Fruit fly (Drosophila melanogaster) whole organism, embryonic: ENCODE data around the gene Calr.

Experiments used
- Adf1 ChIP-seq: fragments of 200-800 bp; sonication (Bioruptor generic); IDR thresholded peaks from 2 replicates; pipeline ENCODE4 v1.3.6; 2022; ENCODE audit warnings: missing biosample characterization, missing genetic modification characterization
- Blimp-1 ChIP-seq: fragments of 200-800 bp; sonication (Bioruptor generic); optimal IDR thresholded peaks from 3 replicates; lab custom pipeline; 2018; ENCODE audit warnings: missing biosample characterization, missing genetic modification characterization, mild to moderate bottlenecking, moderate library complexity, missing genetic modification reagents
- CG10274 ChIP-seq: fragments of 200-800 bp; sonication (Bioruptor generic); optimal IDR thresholded peaks from 3 replicates; lab custom pipeline; 2017; ENCODE audit warnings: missing biosample characterization, mild to moderate bottlenecking, missing genetic modification characterization
- CG11398 ChIP-seq: fragments of 200-800 bp; sonication (Bioruptor generic); optimal IDR thresholded peaks from 2 replicates; lab custom pipeline; 2016; ENCODE audit warnings: missing biosample characterization, missing genetic modification characterization
- CG1233 ChIP-seq: fragments of 200-800 bp; sonication (Bioruptor generic); optimal IDR thresholded peaks from 4 replicates; lab custom pipeline; 2018; ENCODE audit warnings: missing biosample characterization, mild to moderate bottlenecking, missing genetic modification characterization
- CG12659 ChIP-seq: fragments of 200-800 bp; sonication (Bioruptor generic); optimal IDR thresholded peaks from 3 replicates; lab custom pipeline; 2017; ENCODE audit warnings: mild to moderate bottlenecking, missing biosample characterization, missing genetic modification reagents, missing genetic modification characterization
- CG13296 ChIP-seq: fragments of 200-800 bp; sonication (Bioruptor generic); optimal IDR thresholded peaks from 3 replicates; lab custom pipeline; 2018; ENCODE audit warnings: missing biosample characterization, mild to moderate bottlenecking, missing genetic modification characterization
- CG14667 ChIP-seq: fragments of 200-800 bp; sonication (Bioruptor generic); IDR thresholded peaks from 2 replicates; pipeline ENCODE4 v1.3.6; 2022; ENCODE audit warnings: missing biosample characterization, missing genetic modification characterization
- CG14965 ChIP-seq: fragments of 200-800 bp; sonication (Bioruptor generic); optimal IDR thresholded peaks from 2 replicates; lab custom pipeline; 2016; ENCODE audit warnings: missing biosample characterization, missing genetic modification characterization, borderline replicate concordance
- CG17186 ChIP-seq: fragments of 200-800 bp; sonication (Bioruptor generic); optimal IDR thresholded peaks from 3 replicates; lab custom pipeline; 2017; ENCODE audit warnings: missing biosample characterization, missing genetic modification reagents, missing genetic modification characterization
- CG17802 ChIP-seq: fragments of 200-800 bp; sonication (Bioruptor generic); optimal IDR thresholded peaks from 2 replicates; lab custom pipeline; 2018; ENCODE audit warnings: missing biosample characterization, mild to moderate bottlenecking, missing genetic modification characterization, moderate library complexity
- CG34422 ChIP-seq: fragments of 200-800 bp; sonication (Bioruptor generic); IDR thresholded peaks from 3 replicates; pipeline ENCODE4 v1.3.6; 2022; ENCODE audit warnings: missing biosample characterization, missing genetic modification characterization
- CG3995 ChIP-seq: fragments of 200-800 bp; sonication (Bioruptor generic); optimal IDR thresholded peaks from 3 replicates; lab custom pipeline; 2016; ENCODE audit warnings: missing biosample characterization, missing genetic modification characterization
- CG4360 ChIP-seq: fragments of 200-800 bp; sonication (Bioruptor generic); IDR thresholded peaks from 2 replicates; pipeline ENCODE4 v1.3.6; 2022; ENCODE audit warnings: missing biosample characterization, missing genetic modification characterization
- CG4730 ChIP-seq: fragments of 200-800 bp; sonication (Bioruptor generic); IDR thresholded peaks from 2 replicates; pipeline ENCODE4 v1.3.6; 2022; ENCODE audit warnings: missing biosample characterization, missing genetic modification characterization
- CG8924 ChIP-seq: fragments of 200-800 bp; optimal IDR thresholded peaks from 3 replicates; lab custom pipeline; 2019; ENCODE audit warnings: missing biosample characterization, mild to moderate bottlenecking, missing genetic modification characterization, moderate library complexity
- CG9727 ChIP-seq: fragments of 200-800 bp; sonication (Bioruptor generic); optimal IDR thresholded peaks from 3 replicates; lab custom pipeline; 2017; ENCODE audit warnings: missing biosample characterization, mild to moderate bottlenecking, missing genetic modification characterization
- CG9876 ChIP-seq: fragments of 200-800 bp; sonication (Bioruptor generic); optimal IDR thresholded peaks from 2 replicates; lab custom pipeline; 2016; ENCODE audit warnings: missing biosample characterization, missing genetic modification characterization
- CG9932 ChIP-seq: fragments of 200-800 bp; sonication (Bioruptor generic); IDR thresholded peaks from 2 replicates; pipeline ENCODE4 v1.3.6; 2022; ENCODE audit warnings: missing biosample characterization, missing genetic modification characterization
- D19A ChIP-seq: fragments of 200-800 bp; optimal IDR thresholded peaks from 3 replicates; lab custom pipeline; 2019; ENCODE audit warnings: missing biosample characterization, mild to moderate bottlenecking, missing genetic modification characterization, moderate library complexity
- Deaf1 ChIP-seq: fragments of 200-800 bp; optimal IDR thresholded peaks from 3 replicates; lab custom pipeline; 2019; ENCODE audit warnings: missing biosample characterization, mild to moderate bottlenecking, missing genetic modification characterization, moderate library complexity
- Dek ChIP-seq: fragments of 200-800 bp; sonication (Bioruptor generic); optimal IDR thresholded peaks from 3 replicates; lab custom pipeline; 2019; ENCODE audit warnings: missing biosample characterization, mild to moderate bottlenecking, missing genetic modification characterization, moderate library complexity
- Dref ChIP-seq: fragments of 200-800 bp; sonication (Bioruptor generic); IDR thresholded peaks from 2 replicates; pipeline ENCODE4 v1.3.6; 2022; ENCODE audit warnings: missing biosample characterization, missing genetic modification characterization
- Drgx ChIP-seq: fragments of 200-800 bp; sonication (Bioruptor generic); IDR thresholded peaks from 2 replicates; pipeline ENCODE4 v1.3.6; 2022; ENCODE audit warnings: missing biosample characterization, missing genetic modification characterization
- Kr ChIP-seq: fragments of 200-800 bp; sonication (Bioruptor generic); optimal IDR thresholded peaks from 2 replicates; lab custom pipeline; 2017; ENCODE audit warnings: missing biosample characterization, mild to moderate bottlenecking, missing genetic modification characterization
- MBD-R2 ChIP-seq: fragments of 200-800 bp; sonication (Bioruptor generic); IDR thresholded peaks from 2 replicates; pipeline ENCODE4 v1.3.6; 2022; ENCODE audit warnings: missing biosample characterization, missing genetic modification characterization
- MTF-1 ChIP-seq: fragments of 200-800 bp; sonication (Bioruptor generic); optimal IDR thresholded peaks from 2 replicates; lab custom pipeline; 2018; ENCODE audit warnings: missing biosample characterization, mild to moderate bottlenecking, missing genetic modification characterization, borderline replicate concordance
- Nf-YB ChIP-seq: fragments of 200-800 bp; sonication (Bioruptor generic); optimal IDR thresholded peaks from 3 replicates; lab custom pipeline; 2019; ENCODE audit warnings: missing biosample characterization, mild to moderate bottlenecking, missing genetic modification characterization, moderate library complexity
- Oaz ChIP-seq: fragments of 200-800 bp; sonication (Bioruptor generic); IDR thresholded peaks from 2 replicates; pipeline ENCODE4 v1.3.6; 2022; ENCODE audit warnings: missing biosample characterization, missing genetic modification characterization
- Oli ChIP-seq: fragments of 200-800 bp; sonication (Bioruptor generic); optimal IDR thresholded peaks from 2 replicates; lab custom pipeline; 2018; ENCODE audit warnings: missing biosample characterization, mild to moderate bottlenecking, missing genetic modification characterization, moderate library complexity
- Opbp ChIP-seq: fragments of 200-800 bp; sonication (Bioruptor generic); IDR thresholded peaks from 3 replicates; pipeline ENCODE4 v1.3.6; 2022; ENCODE audit warnings: missing biosample characterization, missing genetic modification characterization; ENCODE audit not compliant: partially characterized antibody
- Sin3A ChIP-seq: fragments of >200 bp; optimal IDR thresholded peaks from 2 replicates; lab custom pipeline; 2018
- Sry-β ChIP-seq: fragments of 200-800 bp; sonication (Bioruptor generic); optimal IDR thresholded peaks from 2 replicates; lab custom pipeline; 2018; ENCODE audit warnings: missing biosample characterization, mild to moderate bottlenecking, missing genetic modification characterization, moderate library complexity
- Trl ChIP-seq, 3 experiments: fragments of >200 bp in 2 of 3; fragments of 200-800 bp in 1 of 3; sonication (Bioruptor generic) in 1 of 3; optimal IDR thresholded peaks; 2 replicates in 1 of 3; 3 replicates in 2 of 3; lab custom pipeline; 2016 to 2017; ENCODE audit warnings: missing biosample characterization in 1 of 3, missing genetic modification characterization in 1 of 3
- Vsx1 ChIP-seq: fragments of 200-800 bp; sonication (Bioruptor generic); optimal IDR thresholded peaks from 2 replicates; lab custom pipeline; 2017; ENCODE audit warnings: missing biosample characterization, mild to moderate bottlenecking, missing genetic modification characterization, missing genetic modification reagents
- ara ChIP-seq: fragments of 200-800 bp; sonication (Bioruptor generic); IDR thresholded peaks from 2 replicates; pipeline ENCODE4 v1.3.6; 2022; ENCODE audit warnings: missing biosample characterization, missing genetic modification characterization
- chinmo ChIP-seq: fragments of 200-800 bp; sonication (Bioruptor generic); IDR thresholded peaks from 4 replicates; pipeline ENCODE4 v1.3.6; 2022; ENCODE audit warnings: missing biosample characterization, missing genetic modification characterization; ENCODE audit not compliant: partially characterized antibody
- chm ChIP-seq: fragments of 200-800 bp; sonication (Bioruptor generic); IDR thresholded peaks from 2 replicates; pipeline ENCODE4 v1.3.6; 2022; ENCODE audit warnings: missing biosample characterization, missing genetic modification characterization
- emc ChIP-seq: fragments of 200-800 bp; sonication (Bioruptor generic); optimal IDR thresholded peaks from 2 replicates; lab custom pipeline; 2016; ENCODE audit warnings: missing biosample characterization, missing genetic modification characterization
- ftz-f1 ChIP-seq: fragments of 200-800 bp; sonication (Bioruptor generic); optimal IDR thresholded peaks from 2 replicates; lab custom pipeline; 2016; ENCODE audit warnings: missing biosample characterization, missing genetic modification characterization
- gcm ChIP-seq: fragments of 200-800 bp; sonication (Bioruptor generic); optimal IDR thresholded peaks from 2 replicates; lab custom pipeline; 2019; ENCODE audit warnings: missing biosample characterization, mild to moderate bottlenecking, missing genetic modification characterization, moderate library complexity
- org-1 ChIP-seq: fragments of 200-800 bp; sonication (Bioruptor generic); optimal IDR thresholded peaks from 2 replicates; lab custom pipeline; 2017; ENCODE audit warnings: missing biosample characterization, missing genetic modification characterization
- pfk ChIP-seq: fragments of 200-800 bp; sonication (Bioruptor generic); optimal IDR thresholded peaks from 2 replicates; lab custom pipeline; 2018; ENCODE audit warnings: missing biosample characterization, mild to moderate bottlenecking, missing genetic modification characterization, moderate library complexity
- scrt ChIP-seq: fragments of 200-800 bp; sonication (Bioruptor generic); optimal IDR thresholded peaks from 2 replicates; lab custom pipeline; 2018; ENCODE audit warnings: missing biosample characterization, mild to moderate bottlenecking, missing genetic modification characterization, moderate library complexity
- shn ChIP-seq: fragments of 200-800 bp; sonication (Bioruptor generic); optimal IDR thresholded peaks from 3 replicates; lab custom pipeline; 2016; ENCODE audit warnings: missing biosample characterization, missing genetic modification characterization
- so ChIP-seq: fragments of 200-800 bp; sonication (Bioruptor generic); IDR thresholded peaks from 3 replicates; pipeline ENCODE4 v1.3.6; 2022; ENCODE audit warnings: missing biosample characterization, missing genetic modification characterization
- sob ChIP-seq: fragments of 200-800 bp; sonication (Bioruptor generic); IDR thresholded peaks from 2 replicates; pipeline ENCODE4 v1.3.6; 2022; ENCODE audit warnings: missing biosample characterization, missing genetic modification characterization
- sr ChIP-seq: fragments of 200-800 bp; sonication (Bioruptor generic); IDR thresholded peaks from 3 replicates; pipeline ENCODE4 v1.3.6; 2022; ENCODE audit warnings: missing biosample characterization, missing genetic modification characterization
- toy ChIP-seq: fragments of 200-800 bp; sonication (Bioruptor generic); IDR thresholded peaks from 2 replicates; pipeline ENCODE4 v1.3.6; 2022; ENCODE audit warnings: missing biosample characterization, missing genetic modification characterization
- trh ChIP-seq: fragments of 200-800 bp; sonication (Bioruptor generic); optimal IDR thresholded peaks from 2 replicates; lab custom pipeline; 2016; ENCODE audit warnings: missing biosample characterization, missing genetic modification characterization
- yki ChIP-seq: fragments of >200 bp; optimal IDR thresholded peaks from 3 replicates; lab custom pipeline; 2018

Calr gene

DNA sequence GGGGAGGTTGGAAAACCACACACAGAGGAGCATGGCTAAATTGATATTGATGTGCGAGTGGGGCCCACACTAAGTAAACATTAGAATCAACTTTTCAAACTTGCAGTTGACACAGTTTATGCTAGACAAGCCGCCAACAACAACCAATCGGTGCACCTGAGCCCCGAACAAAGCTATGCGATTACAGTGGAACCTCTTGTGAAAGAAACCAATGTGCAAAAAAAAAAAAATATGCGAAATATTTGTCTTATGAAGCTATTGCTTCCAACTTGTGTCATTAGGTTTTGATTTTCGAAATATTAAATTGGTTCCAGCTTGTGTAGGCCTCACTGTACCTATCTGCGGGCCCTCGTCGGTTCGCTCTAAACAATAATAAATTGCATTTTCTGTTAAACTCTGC, 12.3 kb downstream of the Calr start (continued):
- TF ChIP-seq CG1233 (GFP tag; lab: Kevin White, UChicago): peak; percentile 66
- peak; percentile 51 for TF ChIP-seq CG11398
- TF ChIP-seq Dref (GFP tag; lab: Robert Waterston, UW): no peak
- no peak for TF ChIP-seq CG14965 (GFP tag; lab: Kevin White, UChicago)
- peak; percentile 46 for TF ChIP-seq shn
- no peak for TF ChIP-seq ftz-f1
- TF ChIP-seq Sin3A (lab: Kevin White, UChicago): no peak
- 0 out of 2 replicates have a peak, but pooled peaks have one; percentile 21 for TF ChIP-seq MBD-R2 (GFP tag; lab: Robert Waterston, UW)
- no peak for TF ChIP-seq chinmo (GFP tag; lab: Robert Waterston, UW)
- no peak for TF ChIP-seq Kr
- peak; percentile 76 for TF ChIP-seq chm (GFP tag; lab: Robert Waterston, UW)
- TF ChIP-seq org-1 (GFP tag; lab: Kevin White, UChicago): peak; percentile 72
- TF ChIP-seq CG4360: peak; percentile 56; the same call in 1 of the 2 replicates
- TF ChIP-seq MTF-1 (GFP tag; lab: Kevin White, UChicago): peak; percentile 26
- peak; percentile 79 for TF ChIP-seq ara (GFP tag; lab: Robert Waterston, UW)
- no peak for TF ChIP-seq Trl (optimal IDR thresholded peaks at IDR 0.05; lab: Kevin White, UChicago)
- TF ChIP-seq Trl (GFP tag; optimal IDR thresholded peaks at IDR 0.05; lab: Kevin White, UChicago): peak; percentile 66
- peak; percentile 8 for TF ChIP-seq D19A (tag; lab: Kevin White, UChicago)
- TF ChIP-seq toy: peak; percentile 62; the same call in 1 of the 2 replicates
- peak; percentile 24 for TF ChIP-seq CG10274 (GFP tag; lab: Kevin White, UChicago)
- no peak for TF ChIP-seq pfk
- peak; percentile 85 for TF ChIP-seq CG34422 (GFP tag; lab: Robert Waterston, UW)
- TF ChIP-seq trh: peak; percentile 23
- TF ChIP-seq Dek: peak; percentile 28
- peak; percentile 52 for TF ChIP-seq CG9876 (GFP tag; lab: Kevin White, UChicago)
- TF ChIP-seq Vsx1: no peak
- TF ChIP-seq Deaf1: no peak
- peak; percentile 41 for TF ChIP-seq CG13296 (GFP tag; lab: Kevin White, UChicago)
- peak; percentile 84 for TF ChIP-seq so (GFP tag; lab: Robert Waterston, UW)
- TF ChIP-seq Oli: peak; percentile 78
- peak; percentile 42 for TF ChIP-seq gcm (GFP tag; lab: Kevin White, UChicago)
- peak; percentile 30 for TF ChIP-seq scrt (GFP tag; lab: Kevin White, UChicago)
- TF ChIP-seq Drgx (GFP tag; lab: Robert Waterston, UW): peak; percentile 92
- peak; percentile 66 for TF ChIP-seq CG9727 (GFP tag; lab: Kevin White, UChicago)
- no peak; the same call in 2 of the 3 replicates for TF ChIP-seq sr (GFP tag; lab: Robert Waterston, UW)
- TF ChIP-seq Nf-YB (GFP tag; lab: Kevin White, UChicago): peak; percentile 44
- peak; percentile 50 for TF ChIP-seq CG14667 (GFP tag; lab: Robert Waterston, UW)
- peak; percentile 29 for TF ChIP-seq emc
- TF ChIP-seq CG17186 (GFP tag; lab: Kevin White, UChicago): peak; percentile 35
- peak; percentile 61 for TF ChIP-seq CG12659
- peak; percentile 44; the same call in 1 of the 2 replicates for TF ChIP-seq CG9932
- no peak for TF ChIP-seq Sry-β (GFP tag; lab: Kevin White, UChicago)
- peak; percentile 48 for TF ChIP-seq Oaz (GFP tag; lab: Robert Waterston, UW)
- peak; percentile 82 for TF ChIP-seq Blimp-1 (GFP tag; lab: Kevin White, UChicago)
- TF ChIP-seq Opbp: no peak
- no peak for TF ChIP-seq yki (lab: Kevin White, UChicago)
- no peak for TF ChIP-seq CG3995 (GFP tag; lab: Kevin White, UChicago)
- TF ChIP-seq sob (GFP tag; lab: Robert Waterston, UW): peak; percentile 80
- peak; percentile 54 for TF ChIP-seq CG8924 (tag; lab: Kevin White, UChicago)
- TF ChIP-seq CG4730 (GFP tag; lab: Robert Waterston, UW): peak; percentile 77
- TF ChIP-seq CG17802 (tag; lab: Kevin White, UChicago): peak; percentile 42
- TF ChIP-seq Adf1 (GFP tag; lab: Robert Waterston, UW): no peak
